Fruit fly (Drosophila melanogaster): ENCODE data around the gene Mec2.
A peak's percentile ranks its signal among the peaks of the same experiment; 100 is the strongest.

The Mec2 gene

dm6 chrX:19187624-19188085 lies at the start of gene Mec2:
TSS of gene Mec2 (plus strand) at chrX:19188035.
- TF ChIP-seq net (GFP tag; optimal IDR thresholded peaks at IDR 0.05) (peak; percentile 69), CG8319 (GFP tag; optimal IDR thresholded peaks at IDR 0.05) (peak; percentile 53), CG6276 (GFP tag; optimal IDR thresholded peaks at IDR 0.05) (no peak), CG10669 (GFP tag; optimal IDR thresholded peaks at IDR 0.05) (peak; percentile 67), Sox102F (GFP tag; optimal IDR thresholded peaks at IDR 0.05) (peak; percentile 79), dac (GFP tag; optimal IDR thresholded peaks at IDR 0.05) (peak; percentile 10), svp (GFP tag) (peak; percentile 99), esn (GFP tag; optimal IDR thresholded peaks at IDR 0.05) (peak; percentile 86), CG3032 (tag; optimal IDR thresholded peaks at IDR 0.05) (peak; percentile 61), CG16779 (tag; optimal IDR thresholded peaks at IDR 0.05) (peak; percentile 52), Ets96B (tag; optimal IDR thresholded peaks at IDR 0.05) (peak; percentile 62), Hr38 (GFP tag; optimal IDR thresholded peaks at IDR 0.05) (no peak), Hr4 (GFP tag; optimal IDR thresholded peaks at IDR 0.05) (peak; percentile 73), cyc (GFP tag; optimal IDR thresholded peaks at IDR 0.05) (peak; percentile 72), ss (GFP tag; optimal IDR thresholded peaks at IDR 0.05) (peak; percentile 12 to 71), Sox14 (GFP tag; optimal IDR thresholded peaks at IDR 0.05) (peak; percentile 87), CG3919 (GFP tag; optimal IDR thresholded peaks at IDR 0.05) (peak; percentile 66), eg (GFP tag; IDR thresholded peaks at IDR 0.05) (peak; percentile 74), CG10631 (GFP tag; optimal IDR thresholded peaks at IDR 0.05) (peak; percentile 72), CG6792 (GFP tag; optimal IDR thresholded peaks at IDR 0.05) (peak; percentile 83), CG11762 (GFP tag; optimal IDR thresholded peaks at IDR 0.05; ENCODE audit: insufficient read depth) (peak; percentile 37), OdsH (GFP tag; optimal IDR thresholded peaks at IDR 0.05) (peak; percentile 83), CG6163 (GFP tag; IDR thresholded peaks at IDR 0.05) (peak; percentile 82), CG11294 (GFP tag; IDR thresholded peaks at IDR 0.05) (0 out of 2 replicates have a peak, but pooled peaks have one; percentile 26), topi (GFP tag; optimal IDR thresholded peaks at IDR 0.05) (peak; percentile 72), CG32006 (GFP tag; optimal IDR thresholded peaks at IDR 0.05) (peak; percentile 75), vri (GFP tag; optimal IDR thresholded peaks at IDR 0.05) (peak; percentile 60), salr (GFP tag; optimal IDR thresholded peaks at IDR 0.05) (peak; percentile 36 to 67), fd59A (GFP tag; optimal IDR thresholded peaks at IDR 0.05) (peak; percentile 63), Sox15 (GFP tag; optimal IDR thresholded peaks at IDR 0.05) (peak; percentile 64), Eip75B (GFP tag; optimal IDR thresholded peaks at IDR 0.05) (peak; percentile 77), CG9139 (GFP tag; optimal IDR thresholded peaks at IDR 0.05) (peak; percentile 15), CG4318 (GFP tag; optimal IDR thresholded peaks at IDR 0.05) (peak; percentile 23), spab (GFP tag; optimal IDR thresholded peaks at IDR 0.05) (peak; percentile 59), fd85E (GFP tag; optimal IDR thresholded peaks at IDR 0.05) (no peak), CG11902 (GFP tag; optimal IDR thresholded peaks at IDR 0.05) (peak; percentile 37), CG15336 (GFP tag; IDR thresholded peaks at IDR 0.05) (peak; percentile 65), CG8632 (GFP tag; optimal IDR thresholded peaks at IDR 0.05) (peak; percentile 72), Blimp-1 (GFP tag; optimal IDR thresholded peaks at IDR 0.05) (peak; percentile 43), CG7368 (GFP tag; optimal IDR thresholded peaks at IDR 0.05) (peak; percentile 58), Lpt (GFP tag; optimal IDR thresholded peaks at IDR 0.05) (peak; percentile 57), Ets21C (GFP tag; optimal IDR thresholded peaks at IDR 0.05) (peak; percentile 77), Met (GFP tag; optimal IDR thresholded peaks at IDR 0.05) (peak; percentile 80), pdm3 (GFP tag; optimal IDR thresholded peaks at IDR 0.05) (peak; percentile 85), achi (GFP tag; optimal IDR thresholded peaks at IDR 0.05) (peak; percentile 62), acj6 (GFP tag; optimal IDR thresholded peaks at IDR 0.05) (peak; percentile 78), dsx (GFP tag; optimal IDR thresholded peaks at IDR 0.05; ENCODE audit: poor library complexity, severe bottlenecking) (peak; percentile 68), fkh (GFP tag; optimal IDR thresholded peaks at IDR 0.05) (no peak), Eip93F (GFP tag; optimal IDR thresholded peaks at IDR 0.05) (peak; percentile 68), CG6808 (GFP tag; optimal IDR thresholded peaks at IDR 0.05) (peak; percentile 57), CG31627 (GFP tag; optimal IDR thresholded peaks at IDR 0.05) (peak; percentile 88)
